Fruit fly (Drosophila melanogaster): ENCODE data around the gene CG6144.

Gene CG6144

DNA sequence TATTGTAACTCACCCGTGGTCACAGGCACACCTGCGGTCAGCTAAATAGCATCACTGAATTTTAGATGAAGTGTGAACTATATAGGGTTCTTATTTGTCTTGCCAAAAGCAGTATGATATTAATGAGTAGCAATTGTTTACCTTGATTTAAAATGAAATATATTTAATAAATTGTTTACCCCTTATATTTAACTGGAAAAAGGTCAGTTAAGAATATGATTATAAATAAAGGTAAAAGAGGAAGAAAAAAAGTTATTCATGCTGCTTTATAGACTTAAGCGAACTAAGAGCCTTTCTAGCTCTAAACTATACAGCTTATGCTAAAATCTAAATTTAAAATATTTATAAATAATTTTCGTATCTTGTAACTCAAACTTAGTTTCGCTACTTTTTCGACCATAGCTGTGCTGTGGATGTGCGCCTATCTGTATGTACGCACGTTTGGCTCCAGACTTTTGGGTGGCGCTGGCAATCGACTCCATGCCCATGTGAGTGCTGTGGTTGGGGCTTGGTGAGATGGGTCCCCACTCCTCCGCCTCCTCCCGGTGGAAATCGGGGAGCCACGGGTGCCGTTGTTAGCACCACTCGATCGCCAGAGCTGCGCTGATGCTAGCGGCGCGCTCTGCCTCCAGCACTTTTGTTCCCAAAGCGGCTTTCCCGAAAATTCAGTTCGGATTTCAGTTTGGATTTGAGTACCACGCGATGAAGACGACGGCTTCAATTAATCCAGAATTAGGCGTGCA, 46.3 kb upstream of the CG6144 start, which contains the start of gene loh (continued):
- TF ChIP-seq CG31441 (GFP tag; IDR thresholded peaks at IDR 0.05) (peak; percentile 79), tin (GFP tag; optimal IDR thresholded peaks at IDR 0.05) (peak; percentile 61), CG12942 (GFP tag; optimal IDR thresholded peaks at IDR 0.05) (no peak), CG31388 (GFP tag; optimal IDR thresholded peaks at IDR 0.05) (no peak), caup (GFP tag; optimal IDR thresholded peaks at IDR 0.05; ENCODE audit: severe bottlenecking) (no peak), lbe (GFP tag; optimal IDR thresholded peaks at IDR 0.05) (no peak), onecut (GFP tag; IDR thresholded peaks at IDR 0.05) (0 out of 2 replicates have a peak, but pooled peaks have one; percentile 28), HmgZ (tag; optimal IDR thresholded peaks at IDR 0.05) (no peak), nau (GFP tag; optimal IDR thresholded peaks at IDR 0.05) (no peak), CG9876 (GFP tag; optimal IDR thresholded peaks at IDR 0.05) (no peak), CG9932 (GFP tag; IDR thresholded peaks at IDR 0.05) (no peak), Spps (tag; optimal IDR thresholded peaks at IDR 0.05) (peak; percentile 38), Camta (GFP tag; optimal IDR thresholded peaks at IDR 0.05) (no peak), trh (GFP tag; optimal IDR thresholded peaks at IDR 0.05) (peak; percentile 7), hth (optimal IDR thresholded peaks at IDR 0.05) (no peak), C15 (GFP tag; IDR thresholded peaks at IDR 0.05) (no peak), ttk (GFP tag; IDR thresholded peaks at IDR 0.05) (0 out of 2 replicates have a peak, but pooled peaks have one; percentile 38), kah (GFP tag; optimal IDR thresholded peaks at IDR 0.05) (peak; percentile 35), CG7963 (GFP tag; IDR thresholded peaks at IDR 0.05; ENCODE audit: partially characterized antibody) (no peak), inv (GFP tag; IDR thresholded peaks at IDR 0.05; ENCODE audit: partially characterized antibody) (no peak), eyg (GFP tag; optimal IDR thresholded peaks at IDR 0.05) (no peak), CG3847 (GFP tag; IDR thresholded peaks at IDR 0.05) (no peak), tap (tag; optimal IDR thresholded peaks at IDR 0.05) (no peak), CG3407 (GFP tag; optimal IDR thresholded peaks at IDR 0.05) (peak; percentile 40), CG18262 (tag; optimal IDR thresholded peaks at IDR 0.05) (peak; percentile 85), eve (GFP tag; optimal IDR thresholded peaks at IDR 0.05) (peak in 1 of 2 experiments; percentile 84), NC2α (GFP tag; optimal IDR thresholded peaks at IDR 0.05) (no peak), grn (GFP tag; optimal IDR thresholded peaks at IDR 0.05) (no peak), stc (GFP tag; IDR thresholded peaks at IDR 0.05) (0 out of 2 replicates have a peak, but pooled peaks have one; percentile 39), Sin3A (optimal IDR thresholded peaks at IDR 0.05) (no peak), Ssrp (tag; optimal IDR thresholded peaks at IDR 0.05) (peak; percentile 63), CG2678 (tag; optimal IDR thresholded peaks at IDR 0.05) (no peak), gt (GFP tag; IDR thresholded peaks at IDR 0.05) (no peak), CG4854 (GFP tag; optimal IDR thresholded peaks at IDR 0.05) (no peak), Dip3 (GFP tag; optimal IDR thresholded peaks at IDR 0.05) (no peak), sna (GFP tag; IDR thresholded peaks at IDR 0.05; ENCODE audit: partially characterized antibody) (no peak), CG9727 (GFP tag; optimal IDR thresholded peaks at IDR 0.05) (peak; percentile 68), CG3163 (GFP tag; optimal IDR thresholded peaks at IDR 0.05) (no peak), CG14667 (GFP tag; IDR thresholded peaks at IDR 0.05) (no peak; the same call in 1 of the 2 replicates), Lpt (GFP tag; optimal IDR thresholded peaks at IDR 0.05) (no peak), CG1529 (GFP tag; optimal IDR thresholded peaks at IDR 0.05) (peak; percentile 18), CG34422 (GFP tag; IDR thresholded peaks at IDR 0.05) (no peak), CG3726 (GFP tag; IDR thresholded peaks at IDR 0.05) (no peak), chm (GFP tag; IDR thresholded peaks at IDR 0.05) (no peak), CG11247 (GFP tag; IDR thresholded peaks at IDR 0.05) (no peak), da (GFP tag; optimal IDR thresholded peaks at IDR 0.05) (no peak), CG30431 (GFP tag; optimal IDR thresholded peaks at IDR 0.05) (no peak), CG8944 (GFP tag; optimal IDR thresholded peaks at IDR 0.05) (no peak), CG13424 (tag; optimal IDR thresholded peaks at IDR 0.05) (peak; percentile 73), CG11696 (GFP tag; IDR thresholded peaks at IDR 0.05) (peak; percentile 75), CG32772 (GFP tag; IDR thresholded peaks at IDR 0.05) (no peak; the same call in 1 of the 2 replicates)

Measured in whole organism, embryonic.